Fruit fly (Drosophila melanogaster): ENCODE data around the gene Nhe3.

Nhe3 gene

DNA sequence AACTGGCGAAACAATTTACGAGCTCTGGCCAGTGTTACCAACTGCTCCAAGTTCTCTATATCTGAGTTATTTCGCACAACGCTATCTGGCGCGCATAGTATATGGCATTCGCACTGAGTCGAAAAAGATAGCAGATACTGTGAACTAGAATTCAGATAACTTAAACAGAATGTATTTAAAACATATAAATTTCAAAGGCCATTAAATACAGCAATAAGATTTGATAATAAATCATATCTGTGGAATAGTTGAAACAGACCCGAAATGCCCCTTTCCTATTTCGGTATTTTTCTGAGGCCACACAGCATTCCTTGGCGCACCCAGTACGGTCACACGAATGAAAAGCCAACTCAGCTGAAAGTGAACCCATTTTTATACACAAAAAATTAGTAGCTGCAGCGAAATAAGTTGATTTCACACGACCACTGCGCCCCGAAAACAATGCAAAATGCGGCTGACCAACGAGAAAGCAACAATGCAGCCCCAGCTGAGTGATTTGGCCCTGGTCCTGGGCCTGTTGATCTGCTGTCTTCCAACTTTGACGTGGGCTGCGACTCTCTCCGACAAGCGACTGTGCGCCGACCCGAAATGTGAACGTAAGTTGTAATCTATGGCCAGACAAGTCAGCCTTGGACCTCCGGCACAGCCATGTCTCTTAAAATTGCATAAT is 34.9 kb downstream of the Nhe3 start, which contains the start of the genes CG31635 and Tango1 (continued):
- no peak for TF ChIP-seq CG9876 (GFP tag; optimal IDR thresholded peaks at IDR 0.05)
- peak; percentile 80 for TF ChIP-seq Ets65A (GFP tag)
- TF ChIP-seq tna (GFP tag; IDR thresholded peaks at IDR 0.05; ENCODE audit: partially characterized antibody), result no peak
- peak; percentile 35 to 37 for TF ChIP-seq Pdp1 (GFP tag; optimal IDR thresholded peaks at IDR 0.05)
- TF ChIP-seq Med (GFP tag), result peak; percentile 82
- no peak for TF ChIP-seq fu2 (GFP tag; optimal IDR thresholded peaks at IDR 0.05)
- no peak for TF ChIP-seq klu (GFP tag; IDR thresholded peaks at IDR 0.05)
- TF ChIP-seq CG4282 (GFP tag; optimal IDR thresholded peaks at IDR 0.05), result no peak
- peak; percentile 46; the same call in 1 of the 3 replicates for TF ChIP-seq CG34422 (GFP tag; IDR thresholded peaks at IDR 0.05)
- TF ChIP-seq CG10274 (GFP tag; optimal IDR thresholded peaks at IDR 0.05), result no peak
- TF ChIP-seq vvl (GFP tag; IDR thresholded peaks at IDR 0.05), result peak; percentile 62
- TF ChIP-seq YL-1 (GFP tag; optimal IDR thresholded peaks at IDR 0.05), result peak; percentile 61
- no peak for TF ChIP-seq CG18262 (tag; optimal IDR thresholded peaks at IDR 0.05)
- 0 out of 3 replicates have a peak, but pooled peaks have one; percentile 52 for TF ChIP-seq Dbx (GFP tag; IDR thresholded peaks at IDR 0.05)
- 0 out of 2 replicates have a peak, but pooled peaks have one; percentile 14 for TF ChIP-seq CG14441 (GFP tag; IDR thresholded peaks at IDR 0.05)
- no peak for TF ChIP-seq prd (optimal IDR thresholded peaks at IDR 0.05)
- TF ChIP-seq prd (GFP tag; IDR thresholded peaks at IDR 0.05), result peak; percentile 62; the same call in 1 of the 3 replicates
- TF ChIP-seq Lhr (GFP tag; optimal IDR thresholded peaks at IDR 0.05), result peak; percentile 73
- TF ChIP-seq ftz-f1 (GFP tag; optimal IDR thresholded peaks at IDR 0.05), result peak; percentile 40
- TF ChIP-seq tgo (GFP tag; IDR thresholded peaks at IDR 0.05), result 0 out of 3 replicates have a peak, but pooled peaks have one; percentile 15
- peak; percentile 77 for TF ChIP-seq row (GFP tag; IDR thresholded peaks at IDR 0.05)
- no peak for TF ChIP-seq HLH4C (GFP tag; IDR thresholded peaks at IDR 0.05; ENCODE audit: partially characterized antibody)
- peak; percentile 36 for TF ChIP-seq HLH54F (GFP tag; optimal IDR thresholded peaks at IDR 0.05)
- no peak for TF ChIP-seq hb (GFP tag; IDR thresholded peaks at IDR 0.05; ENCODE audit: partially characterized antibody)
- TF ChIP-seq CG7928 (GFP tag; optimal IDR thresholded peaks at IDR 0.05), result peak; percentile 13
- TF ChIP-seq CG4617 (GFP tag; optimal IDR thresholded peaks at IDR 0.05; ENCODE audit: borderline replicate concordance), result peak; percentile 68
- TF ChIP-seq CG11093 (GFP tag; IDR thresholded peaks at IDR 0.05), result 0 out of 3 replicates have a peak, but pooled peaks have one; percentile 37
- TF ChIP-seq caup (GFP tag; optimal IDR thresholded peaks at IDR 0.05; ENCODE audit: severe bottlenecking), result no peak
- peak; percentile 12 for TF ChIP-seq Dip3 (GFP tag; optimal IDR thresholded peaks at IDR 0.05)
- peak; percentile 63 for TF ChIP-seq CG2116 (GFP tag; optimal IDR thresholded peaks at IDR 0.05)
- TF ChIP-seq Elba2 (GFP tag; optimal IDR thresholded peaks at IDR 0.05), result peak; percentile 65
- peak; percentile 31 for TF ChIP-seq CG33213 (GFP tag; optimal IDR thresholded peaks at IDR 0.05)
- TF ChIP-seq insv (GFP tag; optimal IDR thresholded peaks at IDR 0.05), result no peak
- no peak for TF ChIP-seq Hr39 (optimal IDR thresholded peaks at IDR 0.05)
- TF ChIP-seq Abd-B (GFP tag; optimal IDR thresholded peaks at IDR 0.05), result peak; percentile 75
- peak; percentile 27 for TF ChIP-seq sug (tag; optimal IDR thresholded peaks at IDR 0.05)
- peak; percentile 76 for TF ChIP-seq E2f2 (GFP tag; IDR thresholded peaks at IDR 0.05)

DNA sequence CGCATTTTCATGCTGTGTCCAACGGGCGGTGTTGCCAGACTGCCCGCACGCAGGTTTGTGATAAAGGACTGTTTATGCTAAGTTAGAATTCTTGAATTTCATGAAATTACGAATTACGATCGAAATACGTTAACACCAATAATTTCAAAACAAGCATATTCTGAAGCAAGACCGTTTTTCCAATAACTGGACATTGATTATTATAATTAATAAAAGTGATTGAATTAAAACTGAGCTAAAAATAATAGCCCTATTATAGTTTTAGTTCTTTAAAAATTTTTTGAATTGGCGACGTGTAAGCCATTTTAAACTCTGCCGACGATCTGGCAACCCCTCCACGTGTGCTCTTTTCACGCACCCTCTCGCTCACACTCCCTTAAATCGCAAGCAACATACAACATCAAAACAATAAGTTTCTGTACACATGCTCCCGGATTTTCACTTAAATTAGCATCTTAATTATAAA is 36.0 kb downstream of the Nhe3 start:
- TF ChIP-seq CG11560 (tag; IDR thresholded peaks at IDR 0.05) (peak; percentile 79), Hey (tag; optimal IDR thresholded peaks at IDR 0.05) (no peak), CG34422 (GFP tag; IDR thresholded peaks at IDR 0.05) (peak; percentile 92), zfh1 (GFP tag; IDR thresholded peaks at IDR 0.05) (peak; percentile 90), CG33557 (GFP tag; optimal IDR thresholded peaks at IDR 0.05) (peak; percentile 89), stwl (tag; optimal IDR thresholded peaks at IDR 0.05) (peak; percentile 64), CG1603 (tag; optimal IDR thresholded peaks at IDR 0.05) (peak; percentile 82), CG10321 (GFP tag; IDR thresholded peaks at IDR 0.05) (peak; percentile 75), CG10543 (GFP tag; optimal IDR thresholded peaks at IDR 0.05) (peak; percentile 97), lbe (GFP tag; optimal IDR thresholded peaks at IDR 0.05) (peak; percentile 87), CG3726 (GFP tag; IDR thresholded peaks at IDR 0.05) (peak; percentile 90), CG4424 (GFP tag; optimal IDR thresholded peaks at IDR 0.05) (peak; percentile 95), sens (GFP tag) (peak; percentile 99), CG6683 (GFP tag; optimal IDR thresholded peaks at IDR 0.05) (peak; percentile 92), dmrt99B (tag; optimal IDR thresholded peaks at IDR 0.05) (peak; percentile 96), CG16813 (GFP tag; IDR thresholded peaks at IDR 0.05; ENCODE audit: partially characterized antibody) (no peak)
